Fruit fly (Drosophila melanogaster) whole organism, embryonic: ENCODE data around the gene CG33233.

Experiments used
- Atf-2 ChIP-seq: fragments of 200-800 bp; sonication (Bioruptor generic); optimal IDR thresholded peaks from 2 replicates; lab custom pipeline; 2016; ENCODE audit warnings: missing biosample characterization, missing genetic modification characterization
- Blimp-1 ChIP-seq: fragments of 200-800 bp; sonication (Bioruptor generic); optimal IDR thresholded peaks from 3 replicates; lab custom pipeline; 2018; ENCODE audit warnings: missing biosample characterization, missing genetic modification characterization, mild to moderate bottlenecking, moderate library complexity, missing genetic modification reagents
- Bteb2 ChIP-seq: fragments of 200-800 bp; sonication (Bioruptor generic); optimal IDR thresholded peaks from 2 replicates; lab custom pipeline; 2016; ENCODE audit warnings: missing biosample characterization, missing genetic modification characterization
- CG11093 ChIP-seq: fragments of 200-800 bp; sonication (Bioruptor generic); IDR thresholded peaks from 3 replicates; pipeline ENCODE4 v1.3.6; 2022; ENCODE audit warnings: missing biosample characterization, missing genetic modification characterization
- CG12104 ChIP-seq: fragments of 200-800 bp; sonication (Bioruptor generic); optimal IDR thresholded peaks from 3 replicates; lab custom pipeline; 2016; ENCODE audit warnings: missing biosample characterization, missing genetic modification characterization
- CG12659 ChIP-seq: fragments of 200-800 bp; sonication (Bioruptor generic); optimal IDR thresholded peaks from 3 replicates; lab custom pipeline; 2017; ENCODE audit warnings: mild to moderate bottlenecking, missing biosample characterization, missing genetic modification reagents, missing genetic modification characterization
- CG1529 ChIP-seq: fragments of 200-800 bp; sonication (Bioruptor generic); optimal IDR thresholded peaks from 3 replicates; lab custom pipeline; 2018; ENCODE audit warnings: missing biosample characterization, missing genetic modification characterization
- CG1647 ChIP-seq: fragments of 200-800 bp; sonication (Bioruptor generic); optimal IDR thresholded peaks from 3 replicates; lab custom pipeline; 2016; ENCODE audit warnings: missing biosample characterization, missing genetic modification characterization
- CG16863 ChIP-seq: fragments of 200-800 bp; sonication (Bioruptor generic); optimal IDR thresholded peaks from 3 replicates; lab custom pipeline; 2016; ENCODE audit warnings: missing biosample characterization, missing genetic modification characterization
- CG17912 ChIP-seq: fragments of 200-800 bp; sonication (Bioruptor generic); optimal IDR thresholded peaks from 2 replicates; lab custom pipeline; 2018; ENCODE audit warnings: missing biosample characterization, mild to moderate bottlenecking, missing genetic modification characterization
- CG1792 ChIP-seq: fragments of 200-800 bp; sonication (Bioruptor generic); optimal IDR thresholded peaks from 2 replicates; lab custom pipeline; 2016; ENCODE audit warnings: missing biosample characterization, missing genetic modification characterization
- CG18262 ChIP-seq: fragments of 200-800 bp; optimal IDR thresholded peaks from 3 replicates; lab custom pipeline; 2019; ENCODE audit warnings: missing biosample characterization, mild to moderate bottlenecking, missing genetic modification characterization, moderate library complexity
- CG18764 ChIP-seq: fragments of 200-800 bp; sonication (Bioruptor generic); optimal IDR thresholded peaks from 3 replicates; lab custom pipeline; 2016; ENCODE audit warnings: missing biosample characterization, missing genetic modification characterization
- CG31441 ChIP-seq: fragments of 200-800 bp; sonication (Bioruptor generic); IDR thresholded peaks from 2 replicates; pipeline ENCODE4 v1.3.6; 2022; ENCODE audit warnings: missing biosample characterization, missing genetic modification characterization
- CG3281 ChIP-seq: fragments of 200-800 bp; sonication (Bioruptor generic); optimal IDR thresholded peaks from 3 replicates; lab custom pipeline; 2017; ENCODE audit warnings: missing biosample characterization, mild to moderate bottlenecking, missing genetic modification characterization
- CG5245 ChIP-seq: fragments of 200-800 bp; sonication (Bioruptor generic); optimal IDR thresholded peaks from 3 replicates; lab custom pipeline; 2016; ENCODE audit warnings: missing biosample characterization, missing genetic modification characterization
- CG6683 ChIP-seq: fragments of 200-800 bp; sonication (Bioruptor generic); optimal IDR thresholded peaks from 2 replicates; lab custom pipeline; 2017; ENCODE audit warnings: missing biosample characterization, mild to moderate bottlenecking, missing genetic modification characterization, missing genetic modification reagents
- CG6854 ChIP-seq: fragments of 200-800 bp; sonication (Bioruptor generic); optimal IDR thresholded peaks from 3 replicates; lab custom pipeline; 2017; ENCODE audit warnings: missing biosample characterization, mild to moderate bottlenecking, missing genetic modification characterization
- CG7556 ChIP-seq: fragments of 200-800 bp; sonication (Bioruptor generic); optimal IDR thresholded peaks from 2 replicates; lab custom pipeline; 2017; ENCODE audit warnings: missing biosample characterization, mild to moderate bottlenecking, missing genetic modification characterization
- CG7786 ChIP-seq: fragments of 200-800 bp; sonication (Bioruptor generic); optimal IDR thresholded peaks from 2 replicates; lab custom pipeline; 2016; ENCODE audit warnings: missing biosample characterization, missing genetic modification characterization
- CG7987 ChIP-seq: fragments of 200-800 bp; sonication (Bioruptor generic); optimal IDR thresholded peaks from 2 replicates; lab custom pipeline; 2018; ENCODE audit warnings: missing biosample characterization, mild to moderate bottlenecking, missing genetic modification characterization, moderate library complexity
- CG9215 ChIP-seq: fragments of 200-800 bp; sonication (Bioruptor generic); IDR thresholded peaks from 2 replicates; pipeline ENCODE4 v1.3.6; 2022; ENCODE audit warnings: missing biosample characterization, missing genetic modification characterization
- CG9727 ChIP-seq: fragments of 200-800 bp; sonication (Bioruptor generic); optimal IDR thresholded peaks from 3 replicates; lab custom pipeline; 2017; ENCODE audit warnings: missing biosample characterization, mild to moderate bottlenecking, missing genetic modification characterization
- Camta ChIP-seq: fragments of 200-800 bp; sonication (Bioruptor generic); optimal IDR thresholded peaks from 2 replicates; lab custom pipeline; 2016; ENCODE audit warnings: missing biosample characterization, missing genetic modification characterization
- CrebB ChIP-seq: fragments of 200-800 bp; sonication (Bioruptor generic); optimal IDR thresholded peaks from 3 replicates; lab custom pipeline; 2018; ENCODE audit warnings: missing biosample characterization, mild to moderate bottlenecking, missing genetic modification characterization
- H15 ChIP-seq: fragments of 200-800 bp; sonication (Bioruptor generic); IDR thresholded peaks from 3 replicates; pipeline ENCODE4 v1.3.6; 2022; ENCODE audit warnings: missing biosample characterization, missing genetic modification characterization
- HmgZ ChIP-seq: fragments of 200-800 bp; sonication (Bioruptor generic); optimal IDR thresholded peaks from 2 replicates; lab custom pipeline; 2018; ENCODE audit warnings: missing biosample characterization, mild to moderate bottlenecking, missing genetic modification characterization
- Hsf ChIP-seq: fragments of 200-800 bp; sonication (Bioruptor generic); optimal IDR thresholded peaks from 3 replicates; lab custom pipeline; 2016; ENCODE audit warnings: missing biosample characterization, missing genetic modification characterization
- Nf-YB ChIP-seq: fragments of 200-800 bp; sonication (Bioruptor generic); optimal IDR thresholded peaks from 3 replicates; lab custom pipeline; 2019; ENCODE audit warnings: missing biosample characterization, mild to moderate bottlenecking, missing genetic modification characterization, moderate library complexity
- Ptx1 ChIP-seq: fragments of 200-800 bp; sonication (Bioruptor generic); IDR thresholded peaks from 2 replicates; pipeline ENCODE4 v1.3.6; 2022; ENCODE audit warnings: missing biosample characterization, missing genetic modification characterization
- br ChIP-seq: fragments of >200 bp; optimal IDR thresholded peaks from 2 replicates; lab custom pipeline; 2017
- bsh ChIP-seq, 2 experiments: fragments of 200-800 bp; sonication (Bioruptor generic); optimal IDR thresholded peaks; 2 replicates each; lab custom pipeline; 2017 to 2018; ENCODE audit warnings: mild to moderate bottlenecking in 2 of 2, missing biosample characterization in 2 of 2, missing genetic modification characterization in 2 of 2, moderate library complexity in 1 of 2
- btn ChIP-seq: fragments of 200-800 bp; sonication (Bioruptor generic); optimal IDR thresholded peaks from 2 replicates; lab custom pipeline; 2016; ENCODE audit warnings: missing biosample characterization, missing genetic modification characterization
- crc ChIP-seq: fragments of 200-800 bp; sonication (Bioruptor generic); optimal IDR thresholded peaks from 2 replicates; lab custom pipeline; 2016; ENCODE audit warnings: missing biosample characterization, missing genetic modification characterization
- crol ChIP-seq: fragments of 200-800 bp; sonication (Bioruptor generic); IDR thresholded peaks from 2 replicates; pipeline ENCODE4 v1.3.6; 2022; ENCODE audit warnings: missing biosample characterization, missing genetic modification characterization
- cwo ChIP-seq: fragments of 200-800 bp; sonication (Bioruptor generic); optimal IDR thresholded peaks from 3 replicates; lab custom pipeline; 2017; ENCODE audit warnings: missing biosample characterization, missing genetic modification characterization, mild to moderate bottlenecking, moderate library complexity, missing genetic modification reagents
- dm ChIP-seq: fragments of 200-800 bp; sonication (Bioruptor generic); optimal IDR thresholded peaks from 3 replicates; lab custom pipeline; 2016; ENCODE audit warnings: missing biosample characterization, missing genetic modification characterization
- eyg ChIP-seq: fragments of 200-800 bp; sonication (Bioruptor generic); optimal IDR thresholded peaks from 3 replicates; lab custom pipeline; 2016; ENCODE audit warnings: missing biosample characterization, missing genetic modification characterization
- ftz-f1 ChIP-seq: fragments of 200-800 bp; sonication (Bioruptor generic); optimal IDR thresholded peaks from 2 replicates; lab custom pipeline; 2016; ENCODE audit warnings: missing biosample characterization, missing genetic modification characterization
- gcm ChIP-seq: fragments of 200-800 bp; sonication (Bioruptor generic); optimal IDR thresholded peaks from 2 replicates; lab custom pipeline; 2019; ENCODE audit warnings: missing biosample characterization, mild to moderate bottlenecking, missing genetic modification characterization, moderate library complexity
- hth ChIP-seq: fragments of >200 bp; optimal IDR thresholded peaks from 2 replicates; lab custom pipeline; 2017; ENCODE audit warnings: inconsistent platforms
- ind ChIP-seq: fragments of 200-800 bp; sonication (Bioruptor generic); optimal IDR thresholded peaks from 3 replicates; lab custom pipeline; 2016; ENCODE audit warnings: missing biosample characterization, missing genetic modification characterization
- jigr1 ChIP-seq: fragments of 200-800 bp; sonication (Bioruptor generic); IDR thresholded peaks from 3 replicates; pipeline ENCODE4 v1.3.6; 2022; ENCODE audit warnings: missing biosample characterization, missing genetic modification characterization
- pan ChIP-seq, 4 experiments: fragments of >200 bp in 3 of 4; fragments of 200-800 bp in 1 of 4; sonication (Bioruptor generic) in 1 of 4; optimal IDR thresholded peaks in 3 of 4; IDR thresholded peaks in 1 of 4; 2 replicates each; pipeline versions ENCODE4 v1.3.6 to Lab custom; 2017 to 2022; ENCODE audit warnings: missing biosample characterization in 2 of 4, missing genetic modification characterization in 2 of 4, mixed read lengths in 1 of 4
- repo ChIP-seq: fragments of 200-800 bp; sonication (Bioruptor generic); optimal IDR thresholded peaks from 2 replicates; lab custom pipeline; 2016; ENCODE audit warnings: missing biosample characterization, missing genetic modification characterization
- sens-2 ChIP-seq: fragments of 200-800 bp; sonication (Bioruptor generic); IDR thresholded peaks from 2 replicates; pipeline ENCODE4 v1.3.6; 2022; ENCODE audit warnings: missing biosample characterization, missing genetic modification characterization
- sim ChIP-seq: fragments of 200-800 bp; sonication (Bioruptor generic); IDR thresholded peaks from 2 replicates; pipeline ENCODE4 v1.3.6; 2022; ENCODE audit warnings: missing biosample characterization, missing genetic modification characterization
- tap ChIP-seq: fragments of 200-800 bp; optimal IDR thresholded peaks from 3 replicates; lab custom pipeline; 2019; ENCODE audit warnings: missing biosample characterization, mild to moderate bottlenecking, missing genetic modification characterization, moderate library complexity
- trem ChIP-seq: fragments of 200-800 bp; optimal IDR thresholded peaks from 3 replicates; lab custom pipeline; 2019; ENCODE audit warnings: missing biosample characterization, mild to moderate bottlenecking, missing genetic modification characterization, moderate library complexity
- usp ChIP-seq: fragments of >200 bp; optimal IDR thresholded peaks from 2 replicates; lab custom pipeline; 2017; ENCODE audit warnings: missing biosample characterization, missing genetic modification characterization
- wdn ChIP-seq: fragments of 200-800 bp; sonication (Bioruptor generic); IDR thresholded peaks from 2 replicates; pipeline ENCODE4 v1.3.6; 2022; ENCODE audit warnings: missing biosample characterization, missing genetic modification characterization
- zen ChIP-seq: fragments of 200-800 bp; sonication (Bioruptor generic); optimal IDR thresholded peaks from 3 replicates; lab custom pipeline; 2018; ENCODE audit warnings: missing biosample characterization, mild to moderate bottlenecking, missing genetic modification characterization, moderate library complexity

CG33233 gene

DNA sequence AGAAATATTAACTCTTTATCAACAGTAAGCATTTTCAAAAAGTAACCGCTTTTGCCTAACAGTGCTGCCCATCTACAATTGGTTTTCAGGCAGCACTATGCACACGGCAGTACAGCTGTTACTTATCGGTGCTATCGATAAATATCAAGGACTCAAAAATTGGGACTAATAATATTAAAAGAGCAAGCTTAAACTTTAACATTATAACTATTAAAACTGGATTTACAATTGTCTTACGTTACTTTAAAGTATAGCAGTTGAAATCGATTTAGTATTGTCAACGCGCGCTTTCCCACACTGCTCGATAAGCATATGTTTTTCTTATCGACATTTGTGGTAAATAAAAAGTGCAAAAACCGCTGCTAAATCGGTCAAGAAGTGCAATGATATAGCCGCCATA is 28.0 kb upstream of the CG33233 start, which contains the start of the genes CG42245 and MEP-1 (continued):
- peak; percentile 67 for TF ChIP-seq CG12659 (GFP tag; lab: Kevin White, UChicago)
- no peak for TF ChIP-seq hth
- no peak for TF ChIP-seq repo (GFP tag; lab: Kevin White, UChicago)
- no peak for TF ChIP-seq CG1647 (GFP tag; lab: Kevin White, UChicago)
- no peak for TF ChIP-seq sens-2
- peak; percentile 24 for TF ChIP-seq CG1529 (GFP tag; lab: Kevin White, UChicago)
- no peak for TF ChIP-seq pan (optimal IDR thresholded peaks at IDR 0.05; lab: Kevin White, UChicago)
- TF ChIP-seq pan (GFP tag; optimal IDR thresholded peaks at IDR 0.05 in 1 of 2, IDR thresholded peaks at IDR 0.05 in 1 of 2), result peak in 1 of 2 experiments; percentile 21
- TF ChIP-seq Bteb2 (GFP tag; lab: Kevin White, UChicago), result peak; percentile 70
- no peak for TF ChIP-seq CG6683 (GFP tag; lab: Kevin White, UChicago)
- no peak for TF ChIP-seq sim (GFP tag; lab: Robert Waterston, UW)
- TF ChIP-seq btn (GFP tag; lab: Kevin White, UChicago), result no peak
- TF ChIP-seq HmgZ, result peak; percentile 58
- peak; percentile 93 for TF ChIP-seq trem (tag; lab: Kevin White, UChicago)
- TF ChIP-seq ftz-f1 (GFP tag; lab: Kevin White, UChicago), result peak; percentile 30
- no peak for TF ChIP-seq jigr1 (GFP tag; lab: Robert Waterston, UW)
- TF ChIP-seq CG6854 (GFP tag; lab: Kevin White, UChicago), result no peak
- TF ChIP-seq CG17912 (GFP tag; lab: Kevin White, UChicago), result no peak
- peak; percentile 63 for TF ChIP-seq Hsf (GFP tag; lab: Kevin White, UChicago)
- TF ChIP-seq br (lab: Kevin White, UChicago), result no peak
- TF ChIP-seq CG9215 (GFP tag; lab: Robert Waterston, UW), result no peak
- TF ChIP-seq CG3281 (GFP tag; lab: Kevin White, UChicago), result peak; percentile 10
- TF ChIP-seq usp (GFP tag; lab: Kevin White, UChicago), result no peak
- TF ChIP-seq CG7987 (GFP tag; lab: Kevin White, UChicago), result no peak
- peak; percentile 44 for TF ChIP-seq CG18262 (tag; lab: Kevin White, UChicago)
- TF ChIP-seq dm (GFP tag; lab: Kevin White, UChicago), result peak; percentile 55
- peak; percentile 42 for TF ChIP-seq CG9727 (GFP tag; lab: Kevin White, UChicago)
- peak; percentile 33 for TF ChIP-seq Camta
- peak; percentile 17 for TF ChIP-seq gcm
- peak; percentile 14 for TF ChIP-seq Atf-2 (GFP tag; lab: Kevin White, UChicago)
- no peak for TF ChIP-seq CG31441 (GFP tag; lab: Robert Waterston, UW)
- peak; percentile 14 for TF ChIP-seq crc (GFP tag; lab: Kevin White, UChicago)
- no peak for TF ChIP-seq CG11093 (GFP tag; lab: Robert Waterston, UW)
- TF ChIP-seq CG1792 (GFP tag; lab: Kevin White, UChicago), result peak; percentile 45
- no peak for TF ChIP-seq Ptx1 (GFP tag; lab: Robert Waterston, UW)
- peak; percentile 13 for TF ChIP-seq tap (tag; lab: Kevin White, UChicago)
- peak; percentile 26 for TF ChIP-seq CG5245 (GFP tag; lab: Kevin White, UChicago)
- no peak for TF ChIP-seq cwo (GFP tag; lab: Kevin White, UChicago)
- no peak for TF ChIP-seq crol
- TF ChIP-seq zen (tag; lab: Kevin White, UChicago), result no peak
- no peak for TF ChIP-seq CrebB (tag; lab: Kevin White, UChicago)
- TF ChIP-seq wdn (GFP tag; lab: Robert Waterston, UW), result no peak
- peak; percentile 11 for TF ChIP-seq CG7556 (GFP tag; lab: Kevin White, UChicago)
- TF ChIP-seq Blimp-1 (GFP tag; lab: Kevin White, UChicago), result peak; percentile 49
- no peak for TF ChIP-seq Nf-YB (GFP tag; lab: Kevin White, UChicago)
- TF ChIP-seq bsh (GFP tag; optimal IDR thresholded peaks at IDR 0.05; lab: Kevin White, UChicago), result peak in 1 of 2 experiments; percentile 53
- peak; percentile 44 for TF ChIP-seq CG7786 (GFP tag; lab: Kevin White, UChicago)
- peak; percentile 38 for TF ChIP-seq CG18764
- TF ChIP-seq eyg (GFP tag; lab: Kevin White, UChicago), result no peak
- peak; percentile 51 for TF ChIP-seq CG12104 (GFP tag; lab: Kevin White, UChicago)
- TF ChIP-seq H15 (GFP tag; lab: Robert Waterston, UW), result no peak
- TF ChIP-seq CG16863 (GFP tag; lab: Kevin White, UChicago), result no peak
- peak; percentile 53 for TF ChIP-seq ind (GFP tag; lab: Kevin White, UChicago)
